Worm (Caenorhabditis elegans) whole organism, L4/young adult: ENCODE results near the gene odr-10.

Experiments used
- W03F9.2 ChIP-seq: fragments of 150-350 bp; optimal IDR thresholded peaks from 2 replicates; lab custom pipeline; 2014; ENCODE audit warnings: missing biosample characterization, missing genetic modification characterization
- dao-5 ChIP-seq: sonication (generic microtip); optimal IDR thresholded peaks from 2 replicates; lab custom pipeline; 2016; ENCODE audit warnings: missing genotype, missing genetic modification characterization, moderate library complexity, missing compliant biosample characterization
- him-1 ChIP-seq: sonication (generic microtip); optimal IDR thresholded peaks from 2 replicates; lab custom pipeline; 2016; ENCODE audit warnings: missing genotype, missing genetic modification reagents, missing genetic modification characterization, missing compliant biosample characterization

DNA sequence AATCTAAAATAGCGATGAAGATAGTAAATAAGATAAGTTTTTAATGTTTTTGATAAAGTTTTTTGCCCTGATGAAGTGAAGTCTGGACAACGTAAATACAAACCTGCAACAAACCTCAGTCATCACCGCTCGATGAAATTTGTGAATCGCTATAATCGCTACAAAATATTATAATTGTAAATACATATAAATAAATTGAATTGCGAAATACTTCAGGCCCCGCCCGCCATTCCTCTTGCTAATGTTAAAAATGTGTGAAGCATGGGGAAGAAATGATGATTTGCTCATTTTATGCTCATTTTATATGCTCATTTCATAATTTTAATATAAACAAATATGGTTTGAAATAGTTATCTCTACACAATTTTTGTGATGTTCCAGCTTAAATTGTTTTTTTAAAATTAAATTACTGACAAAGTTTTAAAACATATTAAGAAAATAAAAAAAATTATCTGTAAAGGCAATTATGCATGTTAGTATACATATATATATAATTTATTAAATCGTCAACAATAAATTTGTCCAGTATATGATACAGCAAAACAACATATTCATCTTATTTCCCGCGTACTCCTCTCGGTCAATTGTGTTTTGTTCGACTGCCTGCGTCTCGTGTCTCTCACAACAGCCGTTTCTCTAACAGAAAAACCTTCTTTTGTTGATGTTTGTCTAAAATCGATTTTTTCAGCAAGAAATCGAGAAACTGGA is 38.5 kb upstream of the odr-10 start, which contains the start of gene sid-5:
- TF ChIP-seq him-1 (no peak), W03F9.2 (no peak), dao-5 (tag; lab: Kevin White, UChicago) (no peak)
